Fruit fly (Drosophila melanogaster): ENCODE data around the gene mtrm.
A peak's percentile ranks its signal among the peaks of the same experiment; 100 is the strongest.

mtrm gene

DNA sequence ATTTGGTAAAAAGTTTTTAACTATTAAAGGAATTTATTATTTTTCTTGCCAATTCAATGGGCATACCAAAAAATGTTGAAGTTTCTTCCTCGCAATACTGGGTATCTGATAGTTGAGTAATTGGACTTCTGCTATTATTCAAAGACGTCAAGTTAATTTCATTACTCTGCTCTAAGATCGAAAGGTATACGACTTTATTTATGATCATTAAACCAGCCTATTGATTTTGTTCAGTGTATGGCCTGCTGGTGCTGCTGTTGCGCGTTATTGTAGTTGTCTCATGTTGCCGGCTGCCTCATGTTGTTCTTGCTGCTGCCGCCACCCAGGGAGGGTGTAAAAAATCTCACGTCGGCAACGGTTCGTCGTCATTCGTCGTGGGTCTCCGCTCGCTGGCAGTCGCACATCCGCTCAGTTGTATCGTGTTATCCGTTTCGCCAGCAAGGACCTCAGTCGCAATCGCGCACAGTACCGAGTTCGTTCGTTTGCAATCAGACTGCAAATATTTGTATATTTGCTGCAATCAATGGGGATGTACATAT is 17.1 kb upstream of the mtrm start, which contains the start of gene CG7120 (continued):
- no peak for TF ChIP-seq B-H2 (GFP tag; optimal IDR thresholded peaks at IDR 0.05)
- no peak for TF ChIP-seq Stat92E (GFP tag; optimal IDR thresholded peaks at IDR 0.05)
- TF ChIP-seq gce (GFP tag; IDR thresholded peaks at IDR 0.05) = no peak
- peak; percentile 49 for TF ChIP-seq Jarid2 (GFP tag; optimal IDR thresholded peaks at IDR 0.05)
- TF ChIP-seq HLH3B (GFP tag; IDR thresholded peaks at IDR 0.05) = no peak
- TF ChIP-seq tup (GFP tag; optimal IDR thresholded peaks at IDR 0.05) = peak; percentile 33
- TF ChIP-seq Dref (GFP tag; IDR thresholded peaks at IDR 0.05) = no peak
- TF ChIP-seq ranshi (GFP tag; IDR thresholded peaks at IDR 0.05) = no peak
- TF ChIP-seq CG14710 (tag; optimal IDR thresholded peaks at IDR 0.05) = peak; percentile 48
- peak; percentile 30; the same call in 1 of the 2 replicates for TF ChIP-seq ttk (GFP tag; IDR thresholded peaks at IDR 0.05)
- no peak for TF ChIP-seq pzg (GFP tag; optimal IDR thresholded peaks at IDR 0.05)
- TF ChIP-seq fd96Cb (tag; optimal IDR thresholded peaks at IDR 0.05) = peak; percentile 62
- TF ChIP-seq cato (GFP tag; optimal IDR thresholded peaks at IDR 0.05; ENCODE audit: borderline replicate concordance) = no peak
- TF ChIP-seq CG4404 (GFP tag; IDR thresholded peaks at IDR 0.05) = no peak
- no peak for TF ChIP-seq kah (GFP tag; optimal IDR thresholded peaks at IDR 0.05)
- TF ChIP-seq Dip2 (GFP tag; IDR thresholded peaks at IDR 0.05) = no peak
- no peak for TF ChIP-seq CG1792 (GFP tag; optimal IDR thresholded peaks at IDR 0.05)
- peak; percentile 49 for TF ChIP-seq CG30403 (GFP tag; optimal IDR thresholded peaks at IDR 0.05)
- no peak for TF ChIP-seq Poxn (GFP tag; IDR thresholded peaks at IDR 0.05)
- TF ChIP-seq nerfin-1 (tag; optimal IDR thresholded peaks at IDR 0.05) = peak; percentile 65
- no peak for TF ChIP-seq sr (GFP tag; IDR thresholded peaks at IDR 0.05)
- no peak for TF ChIP-seq Dad (GFP tag; optimal IDR thresholded peaks at IDR 0.05)
- TF ChIP-seq CG3163 (GFP tag; optimal IDR thresholded peaks at IDR 0.05) = no peak
- peak; percentile 53 for TF ChIP-seq chn (GFP tag; optimal IDR thresholded peaks at IDR 0.05)
- TF ChIP-seq CG10274 (GFP tag; optimal IDR thresholded peaks at IDR 0.05) = no peak
- TF ChIP-seq Fer1 (GFP tag; optimal IDR thresholded peaks at IDR 0.05) = no peak
- no peak for TF ChIP-seq pros (GFP tag; optimal IDR thresholded peaks at IDR 0.05)
- TF ChIP-seq Max (GFP tag; optimal IDR thresholded peaks at IDR 0.05) = peak; percentile 7
- no peak for TF ChIP-seq sens-2 (GFP tag; IDR thresholded peaks at IDR 0.05)
- TF ChIP-seq ash1 (GFP tag; optimal IDR thresholded peaks at IDR 0.05) = no peak
- no peak for TF ChIP-seq CG43689 (GFP tag; IDR thresholded peaks at IDR 0.05)
- no peak for TF ChIP-seq amos (GFP tag; IDR thresholded peaks at IDR 0.05; ENCODE audit: partially characterized antibody)
- TF ChIP-seq stc (GFP tag; IDR thresholded peaks at IDR 0.05) = no peak
- TF ChIP-seq cas (GFP tag; IDR thresholded peaks at IDR 0.05) = no peak
- TF ChIP-seq CG2889 (GFP tag; IDR thresholded peaks at IDR 0.05) = no peak
- no peak for TF ChIP-seq mld (GFP tag; IDR thresholded peaks at IDR 0.05; ENCODE audit: partially characterized antibody)
- TF ChIP-seq Kr (GFP tag; optimal IDR thresholded peaks at IDR 0.05) = no peak
- TF ChIP-seq CkIIα-i1 (GFP tag; IDR thresholded peaks at IDR 0.05) = no peak
- TF ChIP-seq ara (GFP tag; IDR thresholded peaks at IDR 0.05) = peak; percentile 43
- no peak for TF ChIP-seq CG10321 (GFP tag; IDR thresholded peaks at IDR 0.05)
- peak; percentile 42 for TF ChIP-seq CG7786 (GFP tag; optimal IDR thresholded peaks at IDR 0.05)
- TF ChIP-seq nau (GFP tag; optimal IDR thresholded peaks at IDR 0.05) = no peak
- TF ChIP-seq peb (GFP tag; IDR thresholded peaks at IDR 0.05) = no peak
- no peak for TF ChIP-seq cg (GFP tag; optimal IDR thresholded peaks at IDR 0.05)
- TF ChIP-seq Sry-δ (GFP tag; optimal IDR thresholded peaks at IDR 0.05) = no peak
- TF ChIP-seq Aef1 (GFP tag; IDR thresholded peaks at IDR 0.05) = no peak
- TF ChIP-seq luna (GFP tag; optimal IDR thresholded peaks at IDR 0.05) = no peak
- TF ChIP-seq Dp (GFP tag; optimal IDR thresholded peaks at IDR 0.05) = no peak
- TF ChIP-seq Gsc (GFP tag; IDR thresholded peaks at IDR 0.05) = no peak
- no peak for TF ChIP-seq CG3995 (GFP tag; optimal IDR thresholded peaks at IDR 0.05)
- TF ChIP-seq CG6654 (GFP tag; optimal IDR thresholded peaks at IDR 0.05) = no peak
- no peak for TF ChIP-seq ab (GFP tag; optimal IDR thresholded peaks at IDR 0.05)
